Worm (Caenorhabditis elegans) whole organism, young adult: ENCODE results near the gene Y54G11A.3.
A peak's percentile ranks its signal among the peaks of the same experiment; 100 is the strongest.

Experiments
- B0019.2 ChIP-seq: fragments of 200-800 bp; sonication (Bioruptor generic); conservative IDR thresholded peaks from 2 replicates; pipeline ENCODE4 v1.3.6; 2022; ENCODE audit warnings: missing genetic modification reagents, missing genetic modification characterization, missing compliant biosample characterization
- B0035.1 ChIP-seq: sonication (generic microtip); optimal IDR thresholded peaks from 2 replicates; lab custom pipeline; 2016; ENCODE audit warnings: missing genetic modification characterization, mild to moderate bottlenecking, missing compliant biosample characterization, missing genotype, missing genetic modification reagents
- C06A6.2 ChIP-seq: fragments of 200-800 bp; sonication (Bioruptor generic); conservative IDR thresholded peaks from 2 replicates; pipeline ENCODE4 v1.3.6; 2022; ENCODE audit warnings: missing genetic modification characterization, missing compliant biosample characterization
- F37B4.10 ChIP-seq: fragments of 200-800 bp; sonication (Bioruptor generic); IDR thresholded peaks from 2 replicates; pipeline ENCODE4 v1.3.6; 2022; ENCODE audit warnings: missing genetic modification characterization, missing compliant biosample characterization
- F52B5.7 ChIP-seq: sonication (generic microtip); optimal IDR thresholded peaks from 2 replicates; lab custom pipeline; 2016; ENCODE audit warnings: mild to moderate bottlenecking, missing genetic modification characterization, missing compliant biosample characterization
- F55B11.4 ChIP-seq: sonication (generic microtip); optimal IDR thresholded peaks from 2 replicates; lab custom pipeline; 2016; ENCODE audit warnings: missing compliant biosample characterization, missing genetic modification characterization, borderline replicate concordance; ENCODE audit not compliant: insufficient read depth
- K11D2.4 ChIP-seq: fragments of 200-800 bp; sonication (Bioruptor generic); IDR thresholded peaks from 2 replicates; pipeline ENCODE4 v1.3.6; 2022; ENCODE audit warnings: missing genetic modification reagents, missing genetic modification characterization, missing compliant biosample characterization
- K12H6.12 ChIP-seq: fragments of 200-800 bp; sonication (Bioruptor generic); optimal IDR thresholded peaks from 2 replicates; lab custom pipeline; 2018; ENCODE audit warnings: mild to moderate bottlenecking, missing genetic modification characterization, missing compliant biosample characterization
- Y67H2A.10 ChIP-seq: fragments of 200-800 bp; sonication (Bioruptor generic); conservative IDR thresholded peaks from 2 replicates; pipeline ENCODE4 v1.3.6; 2022; ENCODE audit warnings: missing genetic modification reagents, missing genetic modification characterization, missing compliant biosample characterization
- akir-1 ChIP-seq: fragments of 200-800 bp; sonication (Bioruptor generic); optimal IDR thresholded peaks from 2 replicates; lab custom pipeline; 2018; ENCODE audit warnings: mild to moderate bottlenecking, missing genetic modification characterization, moderate library complexity, missing compliant biosample characterization
- ama-1 ChIP-seq, 3 experiments: fragments of 150-350 bp in 1 of 3; sonication (generic microtip) in 2 of 3; optimal IDR thresholded peaks; 2 replicates each; lab custom pipeline; 2014 to 2018; ENCODE audit warnings: missing biosample characterization in 2 of 3, missing genetic modification characterization in 2 of 3, missing genetic modification reagents in 2 of 3
- atf-7 ChIP-seq: sonication (generic microtip); optimal IDR thresholded peaks from 2 replicates; lab custom pipeline; 2017; ENCODE audit warnings: mild to moderate bottlenecking, missing genetic modification characterization, missing compliant biosample characterization
- athp-1 ChIP-seq: sonication (generic microtip); optimal IDR thresholded peaks from 2 replicates; lab custom pipeline; 2017; ENCODE audit warnings: mild to moderate bottlenecking, missing genetic modification characterization, missing compliant biosample characterization
- attf-5 ChIP-seq: fragments of 200-800 bp; sonication (Bioruptor generic); optimal IDR thresholded peaks from 2 replicates; lab custom pipeline; 2018; ENCODE audit warnings: mild to moderate bottlenecking, missing genetic modification characterization, missing compliant biosample characterization
- bed-1 ChIP-seq: fragments of 200-800 bp; sonication (Bioruptor generic); IDR thresholded peaks from 2 replicates; pipeline ENCODE4 v1.3.6; 2022; ENCODE audit warnings: missing genetic modification reagents, missing genetic modification characterization, missing compliant biosample characterization
- cebp-1 ChIP-seq, 2 experiments: fragments of 200-800 bp in 1 of 2; sonication (Bioruptor generic) in 1 of 2; sonication (generic microtip) in 1 of 2; IDR thresholded peaks in 1 of 2; optimal IDR thresholded peaks in 1 of 2; 2 replicates each; pipeline versions ENCODE4 v1.3.6 to Lab custom; 2017 to 2022; ENCODE audit warnings: missing compliant biosample characterization in 2 of 2, missing genetic modification characterization in 2 of 2, mild to moderate bottlenecking in 1 of 2, missing genetic modification reagents in 1 of 2, moderate library complexity in 1 of 2
- die-1 ChIP-seq: sonication (generic microtip); optimal IDR thresholded peaks from 2 replicates; lab custom pipeline; 2016; ENCODE audit warnings: missing genotype, mild to moderate bottlenecking, missing genetic modification characterization, missing compliant biosample characterization
- egrh-3 ChIP-seq: fragments of 200-800 bp; sonication (Bioruptor generic); IDR thresholded peaks from 2 replicates; pipeline ENCODE4 v1.3.6; 2022; ENCODE audit warnings: missing genetic modification reagents, missing genetic modification characterization, missing compliant biosample characterization
- ekl-4 ChIP-seq: fragments of 200-800 bp; sonication (Bioruptor generic); IDR thresholded peaks from 2 replicates; pipeline ENCODE4 v1.3.6; 2022; ENCODE audit warnings: missing genetic modification reagents, missing genetic modification characterization, missing compliant biosample characterization
- hlh-26 ChIP-seq: fragments of 200-800 bp; sonication (Bioruptor generic); conservative IDR thresholded peaks from 2 replicates; pipeline ENCODE4 v1.3.6; 2022; ENCODE audit warnings: missing genetic modification reagents, missing genetic modification characterization, missing compliant biosample characterization
- hmg-1.2 ChIP-seq: fragments of 200-800 bp; sonication (Bioruptor generic); IDR thresholded peaks from 2 replicates; pipeline ENCODE4 v1.3.6; 2022; ENCODE audit warnings: missing genetic modification reagents, missing genetic modification characterization, missing compliant biosample characterization
- let-607 ChIP-seq, 2 experiments: fragments of 200-800 bp in 1 of 2; sonication (Bioruptor generic) in 1 of 2; sonication (generic microtip) in 1 of 2; optimal IDR thresholded peaks; 2 replicates each; lab custom pipeline; 2016 to 2018; ENCODE audit warnings: mild to moderate bottlenecking in 2 of 2, missing compliant biosample characterization in 2 of 2, missing genetic modification characterization in 2 of 2, moderate library complexity in 2 of 2, missing genotype in 1 of 2
- lin-40 ChIP-seq: sonication (generic microtip); optimal IDR thresholded peaks from 2 replicates; lab custom pipeline; 2016; ENCODE audit warnings: missing genetic modification characterization, mild to moderate bottlenecking, missing compliant biosample characterization, missing genotype, missing genetic modification reagents
- lin-54 ChIP-seq: fragments of 200-800 bp; sonication (Bioruptor generic); optimal IDR thresholded peaks from 2 replicates; lab custom pipeline; 2018; ENCODE audit warnings: mild to moderate bottlenecking, missing genetic modification characterization, missing compliant biosample characterization
- madf-3 ChIP-seq: fragments of 200-800 bp; sonication (Bioruptor generic); IDR thresholded peaks from 2 replicates; pipeline ENCODE4 v1.3.6; 2022; ENCODE audit warnings: missing genetic modification reagents, missing genetic modification characterization, missing compliant biosample characterization
- mcd-1 ChIP-seq: fragments of 200-800 bp; sonication (Bioruptor generic); IDR thresholded peaks from 2 replicates; pipeline ENCODE4 v1.3.6; 2022; ENCODE audit warnings: missing genetic modification reagents, missing genetic modification characterization, missing compliant biosample characterization
- mel-28 ChIP-seq: sonication (generic microtip); optimal IDR thresholded peaks from 2 replicates; lab custom pipeline; 2016; ENCODE audit warnings: borderline replicate concordance, mild to moderate bottlenecking, missing genetic modification characterization, missing compliant biosample characterization
- mes-4 ChIP-seq: sonication (generic microtip); optimal IDR thresholded peaks from 2 replicates; lab custom pipeline; 2016; ENCODE audit warnings: missing genotype, missing genetic modification characterization, missing compliant biosample characterization
- nfyb-1 ChIP-seq: fragments of 200-800 bp; sonication (Bioruptor generic); IDR thresholded peaks from 2 replicates; pipeline ENCODE4 v1.3.6; 2022; ENCODE audit warnings: missing genetic modification reagents, missing genetic modification characterization, missing compliant biosample characterization
- nhr-80 ChIP-seq: sonication (generic microtip); optimal IDR thresholded peaks from 2 replicates; lab custom pipeline; 2016; ENCODE audit warnings: missing genetic modification characterization, missing compliant biosample characterization
- pha-4 ChIP-seq: fragments of 150-350 bp; sonication (generic microtip); optimal IDR thresholded peaks from 2 replicates; lab custom pipeline; 2014; ENCODE audit warnings: missing biosample characterization, missing genetic modification reagents, missing genetic modification characterization
- rcor-1 ChIP-seq: fragments of 200-800 bp; sonication (Bioruptor generic); IDR thresholded peaks from 2 replicates; pipeline ENCODE4 v1.3.6; 2022; ENCODE audit warnings: missing genetic modification reagents, missing genetic modification characterization, missing compliant biosample characterization
- sdz-38 ChIP-seq: sonication (generic microtip); optimal IDR thresholded peaks from 2 replicates; lab custom pipeline; 2016; ENCODE audit warnings: missing genotype, missing genetic modification characterization, missing compliant biosample characterization
- snpc-1.1 ChIP-seq: sonication (generic microtip); optimal IDR thresholded peaks from 2 replicates; lab custom pipeline; 2017; ENCODE audit warnings: missing genetic modification characterization, mild to moderate bottlenecking, missing compliant biosample characterization, antibody characterized with exemption, moderate library complexity, missing genotype, missing genetic modification reagents; ENCODE audit not compliant: insufficient read depth
- snpc-1.3 ChIP-seq: sonication (generic microtip); optimal IDR thresholded peaks from 2 replicates; lab custom pipeline; 2017; ENCODE audit warnings: missing genetic modification characterization, mild to moderate bottlenecking, missing compliant biosample characterization, antibody characterized with exemption, moderate library complexity, missing genotype, missing genetic modification reagents; ENCODE audit not compliant: insufficient read depth
- snpc-3.4 ChIP-seq: sonication (generic microtip); optimal IDR thresholded peaks from 2 replicates; lab custom pipeline; 2017; ENCODE audit warnings: missing genetic modification characterization, mild to moderate bottlenecking, missing compliant biosample characterization, antibody characterized with exemption, moderate library complexity, missing genotype, missing genetic modification reagents
- snpc-4 ChIP-seq, 5 experiments: fragments of 150-350 bp in 1 of 5; sonication (generic microtip) in 4 of 5; optimal IDR thresholded peaks; 2 replicates each; lab custom pipeline; 2014 to 2018; ENCODE audit warnings: missing genetic modification characterization in 5 of 5, missing biosample characterization in 3 of 5, antibody characterized with exemption in 2 of 5, mild to moderate bottlenecking in 2 of 5, missing compliant biosample characterization in 2 of 5, missing genotype in 2 of 5, moderate library complexity in 2 of 5, missing genetic modification reagents in 1 of 5
- somi-1 ChIP-seq: fragments of 200-800 bp; sonication (Bioruptor generic); optimal IDR thresholded peaks from 2 replicates; lab custom pipeline; 2018; ENCODE audit warnings: mild to moderate bottlenecking, missing genetic modification characterization, missing compliant biosample characterization
- sptf-2 ChIP-seq: fragments of 200-800 bp; sonication (Bioruptor generic); optimal IDR thresholded peaks from 2 replicates; lab custom pipeline; 2018; ENCODE audit warnings: mild to moderate bottlenecking, missing genetic modification characterization, missing compliant biosample characterization
- unc-62 ChIP-seq: fragments of 150-350 bp; optimal IDR thresholded peaks from 2 replicates; lab custom pipeline; 2014; ENCODE audit warnings: missing biosample characterization, missing genetic modification reagents, missing genetic modification characterization
- zfh-2 ChIP-seq: fragments of 200-800 bp; sonication (Bioruptor generic); conservative IDR thresholded peaks from 2 replicates; pipeline ENCODE4 v1.3.6; 2022; ENCODE audit warnings: missing genetic modification reagents, missing genetic modification characterization, missing compliant biosample characterization
- zim-3 ChIP-seq: sonication (generic microtip); optimal IDR thresholded peaks from 2 replicates; lab custom pipeline; 2017; ENCODE audit warnings: mild to moderate bottlenecking, missing genetic modification characterization, moderate library complexity, missing compliant biosample characterization
- ztf-26 ChIP-seq: sonication (generic microtip); optimal IDR thresholded peaks from 2 replicates; lab custom pipeline; 2017; ENCODE audit warnings: missing genetic modification characterization, missing compliant biosample characterization
- ztf-3 ChIP-seq: fragments of 200-800 bp; sonication (Bioruptor generic); optimal IDR thresholded peaks from 2 replicates; lab custom pipeline; 2018; ENCODE audit warnings: mild to moderate bottlenecking, missing genetic modification characterization, missing compliant biosample characterization
- ztf-6 ChIP-seq: fragments of 200-800 bp; sonication (Bioruptor generic); IDR thresholded peaks from 2 replicates; pipeline ENCODE4 v1.3.6; 2022; ENCODE audit warnings: missing genetic modification reagents, missing genetic modification characterization, missing compliant biosample characterization

Y54G11A.3 gene

ce11 chrII:14247748-14248502 lies 28.5 kb upstream of the Y54G11A.3 start:
- TF ChIP-seq B0019.2 (GFP tag; lab: Robert Waterston, UW) (no peak), die-1 (peak; percentile 18), ztf-3 (GFP tag; lab: Kevin White, UChicago) (no peak), K11D2.4 (no peak), C06A6.2 (GFP tag; lab: Robert Waterston, UW) (no peak), F52B5.7 (no peak), lin-40 (tag; lab: Kevin White, UChicago) (peak; percentile 4), snpc-1.1 (tag; lab: Kevin White, UChicago) (no peak), bed-1 (no peak), K12H6.12 (tag; lab: Kevin White, UChicago) (no peak), unc-62 (GFP tag; lab: Kevin White, UChicago) (peak; percentile 46), hmg-1.2 (GFP tag; lab: Robert Waterston, UW) (0 out of 2 replicates have a peak, but pooled peaks have one; percentile 26), lin-54 (GFP tag; lab: Kevin White, UChicago) (peak; percentile 23), snpc-4 (GFP tag; optimal IDR thresholded peaks at IDR 0.05; lab: Kevin White, UChicago) (no peak), snpc-4 (tag; optimal IDR thresholded peaks at IDR 0.05; lab: Kevin White, UChicago) (peak in 1 of 4 experiments; percentile 6), attf-5 (GFP tag; lab: Kevin White, UChicago) (peak; percentile 29), zim-3 (tag; lab: Kevin White, UChicago) (no peak), nhr-80 (tag; lab: Kevin White, UChicago) (peak; percentile 90), ztf-6 (GFP tag; lab: Robert Waterston, UW) (no peak), rcor-1 (GFP tag; lab: Robert Waterston, UW) (0 out of 2 replicates have a peak, but pooled peaks have one; percentile 42), F37B4.10 (GFP tag; lab: Robert Waterston, UW) (no peak), atf-7 (tag; lab: Kevin White, UChicago) (no peak), ama-1 (optimal IDR thresholded peaks at IDR 0.05; lab: Kevin White, UChicago) (no peak), ama-1 (GFP tag; optimal IDR thresholded peaks at IDR 0.05; lab: Kevin White, UChicago) (no peak), snpc-1.3 (tag; lab: Kevin White, UChicago) (no peak), somi-1 (no peak), ekl-4 (GFP tag; lab: Robert Waterston, UW) (no peak), sptf-2 (GFP tag; lab: Kevin White, UChicago) (no peak), hlh-26 (GFP tag; lab: Robert Waterston, UW) (no peak), mel-28 (tag; lab: Kevin White, UChicago) (no peak), egrh-3 (GFP tag; lab: Robert Waterston, UW) (peak; percentile 17; the same call in 1 of the 2 replicates), madf-3 (GFP tag; lab: Robert Waterston, UW) (no peak), mcd-1 (peak; percentile 28; the same call in 1 of the 2 replicates), sdz-38 (tag; lab: Kevin White, UChicago) (no peak), F55B11.4 (no peak), pha-4 (tag; lab: Kevin White, UChicago) (no peak), cebp-1 (GFP tag; IDR thresholded peaks at IDR 0.05; lab: Robert Waterston, UW) (no peak), cebp-1 (tag; optimal IDR thresholded peaks at IDR 0.05; lab: Kevin White, UChicago) (peak; percentile 33), nfyb-1 (GFP tag; lab: Robert Waterston, UW) (peak; percentile 54; the same call in 1 of the 2 replicates), mes-4 (tag; lab: Kevin White, UChicago) (no peak), ztf-26 (no peak), akir-1 (GFP tag; lab: Kevin White, UChicago) (no peak), let-607 (tag; optimal IDR thresholded peaks at IDR 0.05; lab: Kevin White, UChicago) (no peak), B0035.1 (tag; lab: Kevin White, UChicago) (no peak), Y67H2A.10 (GFP tag; lab: Robert Waterston, UW) (no peak), athp-1 (tag; lab: Kevin White, UChicago) (no peak), zfh-2 (GFP tag; lab: Robert Waterston, UW) (peak; percentile 70), snpc-3.4 (tag; lab: Kevin White, UChicago) (no peak)
